Worm (Caenorhabditis elegans): ENCODE data around the gene rpl-11.2.

Gene rpl-11.2

DNA sequence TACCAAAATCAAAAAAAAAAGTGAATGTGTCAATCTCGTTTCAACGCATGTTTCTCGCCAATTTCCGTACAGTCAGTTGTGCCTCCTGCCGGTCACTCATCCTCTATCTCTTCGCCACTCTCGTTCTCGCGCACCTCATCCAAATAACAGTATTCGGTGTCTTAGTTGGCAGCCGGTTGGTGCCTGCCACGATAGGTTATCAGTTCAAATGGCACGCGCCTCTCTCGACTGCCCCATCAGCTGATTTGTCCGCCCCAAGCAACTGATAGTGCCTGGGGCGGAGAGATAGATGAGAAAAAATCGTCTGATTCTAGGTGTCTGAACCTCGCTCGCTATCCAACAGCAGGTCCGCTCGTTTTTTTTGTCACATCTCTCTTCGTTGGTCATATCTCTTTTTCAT lies 27.3 kb downstream of the rpl-11.2 start (continued):
- no peak for TF ChIP-seq hpl-2 (GFP tag; optimal IDR thresholded peaks at IDR 0.05)
- TF ChIP-seq ceh-82 (tag; optimal IDR thresholded peaks at IDR 0.05): no peak
- no peak for TF ChIP-seq aly-2 (tag; optimal IDR thresholded peaks at IDR 0.05)
- TF ChIP-seq nhr-12 (tag; optimal IDR thresholded peaks at IDR 0.05): no peak
- TF ChIP-seq zip-4 (GFP tag; optimal IDR thresholded peaks at IDR 0.05): no peak
- TF ChIP-seq hlh-4 (tag; optimal IDR thresholded peaks at IDR 0.05): no peak
- no peak for TF ChIP-seq nhr-84 (tag; optimal IDR thresholded peaks at IDR 0.05)
- TF ChIP-seq nhr-76 (tag; optimal IDR thresholded peaks at IDR 0.05): no peak
- TF ChIP-seq nhr-71 (tag; optimal IDR thresholded peaks at IDR 0.05): peak; percentile 76
- TF ChIP-seq efl-1 (optimal IDR thresholded peaks at IDR 0.05): no peak
- no peak for TF ChIP-seq efl-1 (GFP tag; optimal IDR thresholded peaks at IDR 0.05 in 1 of 2)
- TF ChIP-seq alr-1 (tag; optimal IDR thresholded peaks at IDR 0.05; ENCODE audit: borderline replicate concordance): no peak
- TF ChIP-seq swsn-7 (tag; optimal IDR thresholded peaks at IDR 0.05): no peak
- TF ChIP-seq F16B12.6 (tag; optimal IDR thresholded peaks at IDR 0.05): no peak
- TF ChIP-seq nhr-28 (tag; optimal IDR thresholded peaks at IDR 0.05): no peak
- TF ChIP-seq C16A3.4 (tag; optimal IDR thresholded peaks at IDR 0.05): peak; percentile 19
- no peak for TF ChIP-seq lin-15B (tag; optimal IDR thresholded peaks at IDR 0.05)
- TF ChIP-seq blmp-1 (tag; optimal IDR thresholded peaks at IDR 0.05): peak; percentile 48
- no peak for TF ChIP-seq fkh-10 (GFP tag; optimal IDR thresholded peaks at IDR 0.05)
- no peak for TF ChIP-seq lir-3 (tag; optimal IDR thresholded peaks at IDR 0.05; ENCODE audit: poor library complexity)
- no peak for TF ChIP-seq isw-1 (GFP tag; IDR thresholded peaks at IDR 0.05)
- no peak for TF ChIP-seq jun-1 (tag; optimal IDR thresholded peaks at IDR 0.05)
- TF ChIP-seq lin-14 (GFP tag; optimal IDR thresholded peaks at IDR 0.05): peak; percentile 89
- TF ChIP-seq nhr-77 (tag; optimal IDR thresholded peaks at IDR 0.05): no peak
- no peak for TF ChIP-seq C04F5.9 (tag; optimal IDR thresholded peaks at IDR 0.05)
- no peak for TF ChIP-seq ces-1 (GFP tag; optimal IDR thresholded peaks at IDR 0.05)
- TF ChIP-seq C34B4.2 (tag; optimal IDR thresholded peaks at IDR 0.05): no peak
- peak in 1 of 2 experiments; percentile 58 for TF ChIP-seq egl-27 (tag; optimal IDR thresholded peaks at IDR 0.05)
- peak in 1 of 2 experiments; percentile 72 for TF ChIP-seq lin-35 (GFP tag; optimal IDR thresholded peaks at IDR 0.05)
- TF ChIP-seq unc-62 (GFP tag; optimal IDR thresholded peaks at IDR 0.05): no peak
- TF ChIP-seq mep-1 (tag; optimal IDR thresholded peaks at IDR 0.05): peak; percentile 1
- peak; percentile 100 for TF ChIP-seq pag-3 (tag; optimal IDR thresholded peaks at IDR 0.05; ENCODE audit: borderline replicate concordance, insufficient read depth)
- no peak for TF ChIP-seq unc-86 (tag; optimal IDR thresholded peaks at IDR 0.05)
- peak; percentile 93 for TF ChIP-seq nhr-85 (tag)
- TF ChIP-seq dpl-1 (GFP tag; optimal IDR thresholded peaks at IDR 0.05): peak in 1 of 3 experiments; percentile 11
- no peak for TF ChIP-seq nhr-11 (tag; optimal IDR thresholded peaks at IDR 0.05)
- TF ChIP-seq pax-3 (tag; optimal IDR thresholded peaks at IDR 0.05): no peak
- no peak for TF ChIP-seq ceh-8 (GFP tag; optimal IDR thresholded peaks at IDR 0.05)
- TF ChIP-seq lin-39 (tag; optimal IDR thresholded peaks at IDR 0.05): no peak
- TF ChIP-seq unc-30 (tag; optimal IDR thresholded peaks at IDR 0.05): no peak
- TF ChIP-seq mab-9 (GFP tag; IDR thresholded peaks at IDR 0.05): no peak
- TF ChIP-seq lin-13 (GFP tag; optimal IDR thresholded peaks at IDR 0.05): peak; percentile 17
- no peak for TF ChIP-seq mef-2 (tag; optimal IDR thresholded peaks at IDR 0.05)
- no peak for TF ChIP-seq nhr-237 (tag; optimal IDR thresholded peaks at IDR 0.05)
- no peak for TF ChIP-seq sup-37 (GFP tag; optimal IDR thresholded peaks at IDR 0.05)
- TF ChIP-seq dsc-1 (tag; optimal IDR thresholded peaks at IDR 0.05): no peak
- TF ChIP-seq vab-15 (tag; optimal IDR thresholded peaks at IDR 0.05): no peak
- TF ChIP-seq skn-1 (tag; optimal IDR thresholded peaks at IDR 0.05): peak; percentile 68
- peak in 1 of 2 experiments; percentile 83 for TF ChIP-seq mdl-1 (tag; optimal IDR thresholded peaks at IDR 0.05)
- TF ChIP-seq pqm-1 (tag; optimal IDR thresholded peaks at IDR 0.05): no peak
- TF ChIP-seq grh-1 (GFP tag; IDR thresholded peaks at IDR 0.05): 0 out of 2 replicates have a peak, but pooled peaks have one; percentile 43
- TF ChIP-seq elt-3 (tag; optimal IDR thresholded peaks at IDR 0.05): peak; percentile 69 to 78 (median 74)
- no peak for TF ChIP-seq aha-1 (tag; optimal IDR thresholded peaks at IDR 0.05)
- peak; percentile 54 for TF ChIP-seq elt-2 (tag; optimal IDR thresholded peaks at IDR 0.05)

Measured in whole organism, L1 larva.